Fruit fly (Drosophila melanogaster) whole organism, wandering third instar larva: ENCODE data around the gene CG43402.
A peak's percentile ranks its signal among the peaks of the same experiment; 100 is the strongest.

ENCODE experiments used
- Abd-B ChIP-seq: fragments of >200 bp; optimal IDR thresholded peaks from 2 replicates; lab custom pipeline; 2017; ENCODE audit warnings: missing biosample characterization, missing genetic modification characterization
- CG32264 ChIP-seq: fragments of 200-800 bp; sonication (Bioruptor generic); optimal IDR thresholded peaks from 2 replicates; lab custom pipeline; 2016; ENCODE audit warnings: missing biosample characterization, missing genetic modification characterization
- CG9705 ChIP-seq: fragments of 200-800 bp; sonication (Bioruptor generic); optimal IDR thresholded peaks from 2 replicates; lab custom pipeline; 2018; ENCODE audit warnings: missing biosample characterization, mild to moderate bottlenecking, missing genetic modification characterization
- CrebA ChIP-seq: fragments of 200-800 bp; sonication (Bioruptor generic); optimal IDR thresholded peaks from 2 replicates; lab custom pipeline; 2016; ENCODE audit warnings: missing biosample characterization, mild to moderate bottlenecking, missing genetic modification characterization, borderline replicate concordance
- Dfd ChIP-seq: fragments of >200 bp; optimal IDR thresholded peaks from 2 replicates; lab custom pipeline; 2017; ENCODE audit warnings: missing biosample characterization, missing genetic modification characterization
- Dif ChIP-seq: fragments of 200-275, 200-300 bp; sonication (Bioruptor generic); optimal IDR thresholded peaks from 2 replicates; lab custom pipeline; 2018; ENCODE audit warnings: missing biosample characterization, missing genetic modification characterization; ENCODE audit not compliant: partially characterized antibody
- GATAd ChIP-seq: sonication (Bioruptor generic); optimal IDR thresholded peaks from 2 replicates; lab custom pipeline; 2016; ENCODE audit warnings: missing biosample characterization, missing genetic modification characterization
- HLH106 ChIP-seq: fragments of 200-800 bp; optimal IDR thresholded peaks from 3 replicates; lab custom pipeline; 2019; ENCODE audit warnings: missing biosample characterization, mild to moderate bottlenecking, missing genetic modification characterization, moderate library complexity
- Hnf4 ChIP-seq: fragments of 200-800 bp; sonication (Bioruptor generic); optimal IDR thresholded peaks from 2 replicates; lab custom pipeline; 2016; ENCODE audit warnings: missing biosample characterization, mild to moderate bottlenecking, missing genetic modification characterization
- Hr78 ChIP-seq: fragments of >200 bp; optimal IDR thresholded peaks from 2 replicates; lab custom pipeline; 2017; ENCODE audit warnings: missing biosample characterization, missing genetic modification characterization
- Hr83 ChIP-seq: fragments of 200-300 bp; sonication (Bioruptor generic); optimal IDR thresholded peaks from 2 replicates; lab custom pipeline; 2016; ENCODE audit warnings: missing biosample characterization, mild to moderate bottlenecking, missing genetic modification characterization, moderate library complexity; ENCODE audit not compliant: poor library complexity, severe bottlenecking
- Jra ChIP-seq: sonication (Bioruptor generic); optimal IDR thresholded peaks from 2 replicates; lab custom pipeline; 2016; ENCODE audit warnings: missing biosample characterization, missing genetic modification characterization
- Mio ChIP-seq: sonication (Bioruptor generic); optimal IDR thresholded peaks from 2 replicates; lab custom pipeline; 2016; ENCODE audit warnings: missing biosample characterization, missing genetic modification characterization
- Myc ChIP-seq: fragments of >200 bp; optimal IDR thresholded peaks from 2 replicates; lab custom pipeline; 2017
- N ChIP-seq: fragments of >200 bp; optimal IDR thresholded peaks from 2 replicates; lab custom pipeline; 2018; ENCODE audit warnings: missing biosample characterization, missing external identifiers, missing genetic modification characterization
- OdsH ChIP-seq: fragments of 200-800 bp; sonication (Bioruptor generic); optimal IDR thresholded peaks from 2 replicates; lab custom pipeline; 2016; ENCODE audit warnings: missing biosample characterization, mild to moderate bottlenecking, missing genetic modification characterization
- Rel ChIP-seq, 2 experiments: fragments of 200-800 bp; sonication (Bioruptor generic) in 1 of 2; optimal IDR thresholded peaks; 2 replicates in 1 of 2; 3 replicates in 1 of 2; lab custom pipeline; 2016 to 2019; ENCODE audit warnings: mild to moderate bottlenecking in 2 of 2, missing biosample characterization in 2 of 2, missing genetic modification characterization in 2 of 2, moderate library complexity in 1 of 2
- Sp1 ChIP-seq: fragments of 200-800 bp; sonication (Bioruptor generic); optimal IDR thresholded peaks from 3 replicates; lab custom pipeline; 2019; ENCODE audit warnings: missing biosample characterization, mild to moderate bottlenecking, missing genetic modification characterization, moderate library complexity
- Vsx2 ChIP-seq: fragments of 200-300, 225-300 bp; sonication (Bioruptor generic); optimal IDR thresholded peaks from 2 replicates; lab custom pipeline; 2018; ENCODE audit warnings: missing biosample characterization, missing genetic modification characterization; ENCODE audit not compliant: partially characterized antibody
- br ChIP-seq: fragments of 200-800 bp; sonication (Bioruptor generic); optimal IDR thresholded peaks from 2 replicates; lab custom pipeline; 2016; ENCODE audit warnings: missing biosample characterization, missing genetic modification characterization
- brk ChIP-seq: fragments of 200-800 bp; sonication (Bioruptor generic); optimal IDR thresholded peaks from 2 replicates; lab custom pipeline; 2016; ENCODE audit warnings: missing biosample characterization, mild to moderate bottlenecking, missing genetic modification characterization
- dl ChIP-seq, 2 experiments: fragments of 175-275, 200-275 bp in 1 of 2; fragments of 200-275 bp in 1 of 2; sonication (Bioruptor generic); optimal IDR thresholded peaks; lab custom pipeline; 2018; ENCODE audit warnings: mild to moderate bottlenecking in 2 of 2, missing biosample characterization in 2 of 2, missing genetic modification characterization in 2 of 2, moderate library complexity in 2 of 2; ENCODE audit not compliant: partially characterized antibody in 2 of 2, insufficient read depth in 1 of 2
- dmrt93B ChIP-seq: fragments of 200-800 bp; sonication (Bioruptor generic); optimal IDR thresholded peaks from 2 replicates; lab custom pipeline; 2018; ENCODE audit warnings: missing biosample characterization, mild to moderate bottlenecking, missing genetic modification characterization
- dsf ChIP-seq: sonication (Bioruptor generic); optimal IDR thresholded peaks from 2 replicates; lab custom pipeline; 2016; ENCODE audit warnings: missing biosample characterization, missing genetic modification characterization, borderline replicate concordance
- ey ChIP-seq: fragments of 200-800 bp; sonication (Bioruptor generic); optimal IDR thresholded peaks from 2 replicates; lab custom pipeline; 2016; ENCODE audit warnings: missing biosample characterization, missing genetic modification characterization
- foxo ChIP-seq, 2 experiments: fragments of 200-800 bp; sonication (Bioruptor generic); optimal IDR thresholded peaks; 2 replicates in 1 of 2; 3 replicates in 1 of 2; lab custom pipeline; 2016 to 2017; ENCODE audit warnings: missing biosample characterization in 2 of 2, missing genetic modification characterization in 2 of 2
- fru ChIP-seq: fragments of 200-800 bp; sonication (Bioruptor generic); optimal IDR thresholded peaks from 3 replicates; lab custom pipeline; 2016; ENCODE audit warnings: missing biosample characterization, mild to moderate bottlenecking, missing genetic modification characterization
- h ChIP-seq: fragments of 200-800 bp; sonication (Bioruptor generic); optimal IDR thresholded peaks from 3 replicates; lab custom pipeline; 2016; ENCODE audit warnings: missing biosample characterization, mild to moderate bottlenecking, missing genetic modification characterization
- jim ChIP-seq: fragments of 175-275, 200-325 bp; sonication (Bioruptor generic); optimal IDR thresholded peaks from 2 replicates; lab custom pipeline; 2016; ENCODE audit warnings: missing biosample characterization, mild to moderate bottlenecking, missing genetic modification characterization
- lola ChIP-seq: fragments of >200 bp; optimal IDR thresholded peaks from 2 replicates; lab custom pipeline; 2017; ENCODE audit warnings: missing biosample characterization, missing genetic modification characterization
- pan ChIP-seq: fragments of >200 bp; optimal IDR thresholded peaks from 2 replicates; lab custom pipeline; 2017
- psq ChIP-seq: fragments of 200-800 bp; sonication (Bioruptor generic); optimal IDR thresholded peaks from 3 replicates; lab custom pipeline; 2017; ENCODE audit warnings: missing biosample characterization, mild to moderate bottlenecking, missing genetic modification characterization, moderate library complexity
- rgr ChIP-seq: fragments of 200-800 bp; sonication (Bioruptor generic); optimal IDR thresholded peaks from 3 replicates; lab custom pipeline; 2016; ENCODE audit warnings: missing biosample characterization, mild to moderate bottlenecking, missing genetic modification characterization
- sage ChIP-seq: fragments of 200-800 bp; sonication (Bioruptor generic); optimal IDR thresholded peaks from 2 replicates; lab custom pipeline; 2016; ENCODE audit warnings: missing biosample characterization, mild to moderate bottlenecking, missing genetic modification characterization
- sv ChIP-seq: fragments of 200-800 bp; sonication (Bioruptor generic); optimal IDR thresholded peaks from 3 replicates; lab custom pipeline; 2016; ENCODE audit warnings: missing biosample characterization, missing genetic modification characterization
- tai ChIP-seq: sonication (Bioruptor generic); optimal IDR thresholded peaks from 2 replicates; lab custom pipeline; 2016; ENCODE audit warnings: missing biosample characterization, missing genetic modification characterization
- usp ChIP-seq: fragments of >200 bp; optimal IDR thresholded peaks from 2 replicates; lab custom pipeline; 2017; ENCODE audit warnings: missing biosample characterization, missing genetic modification characterization
- woc ChIP-seq: sonication (Bioruptor generic); optimal IDR thresholded peaks from 2 replicates; lab custom pipeline; 2016; ENCODE audit warnings: missing biosample characterization, mild to moderate bottlenecking, missing genetic modification characterization

Gene CG43402

dm6 chr2L:1473427-1473826 lies 31.0 kb downstream of the CG43402 start:
- TF ChIP-seq CG9705 (GFP tag; lab: Kevin White, UChicago) (no peak), Hr83 (GFP tag; lab: Kevin White, UChicago) (no peak), Mio (GFP tag; lab: Kevin White, UChicago) (no peak), Jra (GFP tag; lab: Kevin White, UChicago) (peak; percentile 44), dmrt93B (GFP tag; lab: Kevin White, UChicago) (peak; percentile 21), Hr78 (GFP tag; lab: Kevin White, UChicago) (no peak), tai (GFP tag; lab: Kevin White, UChicago) (peak; percentile 46), Vsx2 (GFP tag; lab: Kevin White, UChicago) (no peak), Rel (GFP tag; optimal IDR thresholded peaks at IDR 0.05; lab: Kevin White, UChicago) (no peak), Rel (tag; optimal IDR thresholded peaks at IDR 0.05; lab: Kevin White, UChicago) (no peak), psq (peak; percentile 60), GATAd (no peak), Myc (lab: Kevin White, UChicago) (no peak), sage (GFP tag; lab: Kevin White, UChicago) (no peak), OdsH (peak; percentile 72), pan (lab: Kevin White, UChicago) (no peak), h (peak; percentile 76), sv (GFP tag; lab: Kevin White, UChicago) (no peak), Hnf4 (peak; percentile 69), Abd-B (GFP tag; lab: Kevin White, UChicago) (no peak), Dif (GFP tag; lab: Kevin White, UChicago) (no peak), woc (GFP tag; lab: Kevin White, UChicago) (peak; percentile 72), CrebA (GFP tag; lab: Kevin White, UChicago) (no peak), fru (GFP tag; lab: Kevin White, UChicago) (peak; percentile 78), ey (GFP tag; lab: Kevin White, UChicago) (peak; percentile 69), dl (GFP tag; optimal IDR thresholded peaks at IDR 0.05; lab: Kevin White, UChicago; ENCODE audit: insufficient read depth in 1 of 2, partially characterized antibody in 2 of 2) (no peak), Dfd (GFP tag; lab: Kevin White, UChicago) (no peak), HLH106 (tag; lab: Kevin White, UChicago) (peak; percentile 63), rgr (peak; percentile 68), dsf (GFP tag; lab: Kevin White, UChicago) (no peak), jim (GFP tag; lab: Kevin White, UChicago) (no peak), Sp1 (GFP tag; lab: Kevin White, UChicago) (peak; percentile 58), usp (GFP tag; lab: Kevin White, UChicago) (no peak), lola (GFP tag; lab: Kevin White, UChicago) (no peak), foxo (GFP tag; optimal IDR thresholded peaks at IDR 0.05; lab: Kevin White, UChicago) (peak in 1 of 2 experiments; percentile 72), N (no peak), br (GFP tag; lab: Kevin White, UChicago) (peak; percentile 58), CG32264 (GFP tag; lab: Kevin White, UChicago) (no peak), brk (GFP tag; lab: Kevin White, UChicago) (peak; percentile 23)

- TF ChIP-seq br (GFP tag; lab: Kevin White, UChicago) (peak; percentile 22), brk (GFP tag; lab: Kevin White, UChicago) (no peak), Mio (GFP tag; lab: Kevin White, UChicago) (no peak), rgr (no peak), fru (GFP tag; lab: Kevin White, UChicago) (peak; percentile 36), foxo (GFP tag; optimal IDR thresholded peaks at IDR 0.05; lab: Kevin White, UChicago) (peak in 1 of 2 experiments; percentile 0)
Measured at dm6 chr2L:1476872-1477503, 34.6 kb downstream of the CG43402 start.
